Worm (Caenorhabditis elegans): Measurements from ENCODE around the gene pus-1.

Gene pus-1

DNA sequence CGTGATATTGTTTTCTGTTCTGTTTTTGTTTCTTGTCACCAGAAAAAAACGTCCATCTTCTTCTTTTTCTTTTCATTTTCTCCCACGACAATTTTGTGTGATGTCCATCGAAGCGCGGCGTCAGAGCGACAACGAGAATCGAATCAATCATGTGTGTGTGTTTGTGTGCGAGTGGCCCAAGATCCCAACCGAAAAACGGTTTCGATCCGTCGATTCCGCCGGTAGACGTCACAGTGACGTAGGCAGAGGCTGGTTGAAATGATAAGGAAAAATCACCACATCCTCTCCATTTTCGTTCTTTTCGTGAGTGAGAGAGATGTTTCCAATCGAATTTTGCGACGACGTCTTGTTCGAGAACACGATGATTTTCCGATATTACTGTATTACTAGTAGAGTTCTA lies 14.2 kb downstream of the pus-1 start:
- TF ChIP-seq klf-2 (GFP tag; conservative IDR thresholded peaks at IDR 0.05) = no peak
- no peak for TF ChIP-seq T22C8.4 (GFP tag; IDR thresholded peaks at IDR 0.05)
- TF ChIP-seq tab-1 (GFP tag; IDR thresholded peaks at IDR 0.05) = no peak
- TF ChIP-seq cog-1 (tag; optimal IDR thresholded peaks at IDR 0.05) = no peak
- TF ChIP-seq ztf-23 (GFP tag; IDR thresholded peaks at IDR 0.05) = no peak
- no peak for TF ChIP-seq flt-1 (GFP tag; IDR thresholded peaks at IDR 0.05)
- no peak for TF ChIP-seq ref-1 (GFP tag; conservative IDR thresholded peaks at IDR 0.05)
- TF ChIP-seq med-1 (GFP tag; optimal IDR thresholded peaks at IDR 0.05; ENCODE audit: insufficient read depth) = no peak
- no peak for TF ChIP-seq ztf-29 (GFP tag; IDR thresholded peaks at IDR 0.05)

- TF ChIP-seq flt-1 (GFP tag; IDR thresholded peaks at IDR 0.05) (no peak), med-1 (GFP tag; optimal IDR thresholded peaks at IDR 0.05; ENCODE audit: insufficient read depth) (no peak), ztf-29 (GFP tag; IDR thresholded peaks at IDR 0.05) (no peak), tab-1 (GFP tag; IDR thresholded peaks at IDR 0.05) (no peak), T22C8.4 (GFP tag; IDR thresholded peaks at IDR 0.05) (no peak), ref-1 (GFP tag; conservative IDR thresholded peaks at IDR 0.05) (no peak), ztf-23 (GFP tag; IDR thresholded peaks at IDR 0.05) (no peak), klf-2 (GFP tag; conservative IDR thresholded peaks at IDR 0.05) (no peak), cog-1 (tag; optimal IDR thresholded peaks at IDR 0.05) (no peak)
These were observed 14.8 kb downstream of the pus-1 start for ce11 chrV:16779971-16780370.

DNA sequence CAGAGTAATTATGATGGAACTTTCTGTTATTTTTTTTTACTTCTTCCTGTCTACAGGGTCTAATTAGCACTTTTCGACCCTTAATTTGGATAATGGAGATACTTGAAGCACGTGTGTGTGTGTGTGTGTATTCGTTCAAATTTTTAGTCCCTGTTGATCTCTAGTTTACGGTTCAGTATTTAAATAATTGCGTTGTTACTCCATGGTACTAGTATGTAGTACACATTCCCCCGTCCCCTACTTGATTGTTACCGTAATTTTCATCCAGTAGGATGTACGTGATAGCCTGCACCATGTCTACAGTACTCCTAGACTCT lies 15.5 kb downstream of the pus-1 start:
- TF ChIP-seq ref-1 (GFP tag; conservative IDR thresholded peaks at IDR 0.05) (no peak), klf-2 (GFP tag; conservative IDR thresholded peaks at IDR 0.05) (no peak), ztf-23 (GFP tag; IDR thresholded peaks at IDR 0.05) (no peak), T22C8.4 (GFP tag; IDR thresholded peaks at IDR 0.05) (no peak), med-1 (GFP tag; optimal IDR thresholded peaks at IDR 0.05; ENCODE audit: insufficient read depth) (no peak), cog-1 (tag; optimal IDR thresholded peaks at IDR 0.05) (no peak), flt-1 (GFP tag; IDR thresholded peaks at IDR 0.05) (no peak), ztf-29 (GFP tag; IDR thresholded peaks at IDR 0.05) (no peak), tab-1 (GFP tag; IDR thresholded peaks at IDR 0.05) (no peak)

DNA sequence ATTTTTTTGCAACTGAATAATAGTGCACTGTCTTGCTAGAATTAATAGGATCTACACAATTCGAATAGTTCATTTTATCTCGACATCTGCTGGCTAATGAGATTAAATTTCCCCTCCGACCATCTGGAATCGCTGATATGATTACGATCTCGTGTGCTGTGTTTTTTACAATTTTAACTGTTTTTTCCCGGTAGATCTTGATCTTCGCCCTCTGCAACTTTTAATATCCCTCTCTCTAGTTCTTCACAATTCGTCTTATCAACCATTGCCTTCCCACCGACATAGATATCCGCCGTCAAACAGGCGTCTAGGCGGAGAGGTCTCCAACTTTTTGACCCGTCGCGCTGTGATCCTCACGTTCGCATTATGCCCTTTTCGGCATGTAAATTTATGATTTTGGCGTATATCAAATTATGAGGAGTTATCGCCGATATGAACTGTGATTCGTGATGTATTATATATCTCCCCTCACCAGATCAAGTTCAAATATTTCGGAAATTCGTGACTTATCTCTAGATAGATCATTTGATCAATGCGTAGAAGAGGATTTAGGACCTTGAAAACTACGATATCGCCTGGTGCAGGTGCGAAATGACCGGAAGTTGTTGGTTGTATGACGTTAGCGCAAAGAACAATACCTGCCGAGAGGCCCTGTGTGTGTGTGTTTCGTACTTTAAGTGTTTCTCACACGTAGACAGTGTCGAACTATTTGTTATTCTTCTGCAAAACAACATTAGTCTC lies 16.0 kb downstream of the pus-1 start:
- TF ChIP-seq cog-1 (tag; optimal IDR thresholded peaks at IDR 0.05) = no peak
- no peak for TF ChIP-seq ref-1 (GFP tag; conservative IDR thresholded peaks at IDR 0.05)
- TF ChIP-seq med-1 (GFP tag; optimal IDR thresholded peaks at IDR 0.05; ENCODE audit: insufficient read depth) = no peak
- TF ChIP-seq klf-2 (GFP tag; conservative IDR thresholded peaks at IDR 0.05) = no peak
- no peak for TF ChIP-seq flt-1 (GFP tag; IDR thresholded peaks at IDR 0.05)
- TF ChIP-seq ztf-29 (GFP tag; IDR thresholded peaks at IDR 0.05) = no peak
- no peak for TF ChIP-seq ztf-23 (GFP tag; IDR thresholded peaks at IDR 0.05)
- no peak for TF ChIP-seq T22C8.4 (GFP tag; IDR thresholded peaks at IDR 0.05)
- TF ChIP-seq tab-1 (GFP tag; IDR thresholded peaks at IDR 0.05) = no peak

ce11 chrV:16774428-16774827 lies 20.3 kb downstream of the pus-1 start:
- TF ChIP-seq ztf-23 (GFP tag; IDR thresholded peaks at IDR 0.05) (no peak), flt-1 (GFP tag; IDR thresholded peaks at IDR 0.05) (no peak), ztf-29 (GFP tag; IDR thresholded peaks at IDR 0.05) (no peak), T22C8.4 (GFP tag; IDR thresholded peaks at IDR 0.05) (no peak), med-1 (GFP tag; optimal IDR thresholded peaks at IDR 0.05; ENCODE audit: insufficient read depth) (no peak), ref-1 (GFP tag; conservative IDR thresholded peaks at IDR 0.05) (no peak), klf-2 (GFP tag; conservative IDR thresholded peaks at IDR 0.05) (no peak), cog-1 (tag; optimal IDR thresholded peaks at IDR 0.05) (no peak), tab-1 (GFP tag; IDR thresholded peaks at IDR 0.05) (no peak)

DNA sequence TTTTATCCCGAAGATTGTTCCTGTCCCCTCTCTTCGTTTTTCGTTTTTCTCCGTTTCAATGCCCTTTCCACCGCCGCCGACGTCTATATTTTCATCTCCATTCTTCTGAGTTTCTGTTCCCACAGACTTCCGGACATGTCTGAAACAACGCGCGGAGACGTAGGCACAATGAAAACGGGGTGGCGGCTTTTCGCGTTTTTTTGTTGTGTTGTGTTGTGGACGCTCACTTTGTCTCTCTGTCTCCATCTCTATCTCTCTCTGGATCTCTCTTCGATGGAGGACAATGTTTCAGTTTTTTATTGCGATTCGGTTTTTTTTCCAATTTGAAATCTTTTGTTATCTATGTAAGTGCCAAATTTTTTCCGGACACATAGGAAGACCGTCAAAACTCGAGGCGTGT lies 34.8 kb downstream of the pus-1 start:
- no peak for TF ChIP-seq cog-1 (tag; optimal IDR thresholded peaks at IDR 0.05)
- TF ChIP-seq ztf-23 (GFP tag; IDR thresholded peaks at IDR 0.05) = no peak
- TF ChIP-seq ztf-29 (GFP tag; IDR thresholded peaks at IDR 0.05) = no peak
- no peak for TF ChIP-seq tab-1 (GFP tag; IDR thresholded peaks at IDR 0.05)
- no peak for TF ChIP-seq ref-1 (GFP tag; conservative IDR thresholded peaks at IDR 0.05)
- no peak for TF ChIP-seq T22C8.4 (GFP tag; IDR thresholded peaks at IDR 0.05)
- no peak for TF ChIP-seq klf-2 (GFP tag; conservative IDR thresholded peaks at IDR 0.05)
- TF ChIP-seq med-1 (GFP tag; optimal IDR thresholded peaks at IDR 0.05; ENCODE audit: insufficient read depth) = no peak
- TF ChIP-seq flt-1 (GFP tag; IDR thresholded peaks at IDR 0.05) = no peak

DNA sequence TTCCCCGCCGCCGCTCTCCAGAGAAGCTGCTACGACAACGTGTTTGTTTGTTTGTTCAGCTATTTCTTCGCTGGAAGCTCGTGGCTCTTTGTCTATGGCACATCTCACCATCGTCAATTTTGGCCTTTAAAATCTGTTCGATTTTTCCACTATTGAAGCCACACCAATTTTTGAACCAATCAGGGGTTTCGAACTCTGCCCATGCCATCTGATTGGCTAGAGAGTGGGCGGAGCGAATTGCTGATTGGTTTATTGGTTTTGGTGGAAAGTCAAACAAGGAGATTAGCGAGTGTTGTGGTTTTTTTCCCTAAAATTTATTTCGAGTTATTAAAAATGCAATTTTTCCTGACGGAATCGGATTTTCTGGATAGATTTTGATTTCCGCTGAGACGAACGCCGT lies 38.6 kb downstream of the pus-1 start:
- TF ChIP-seq ztf-23 (GFP tag; IDR thresholded peaks at IDR 0.05) = no peak
- no peak for TF ChIP-seq tab-1 (GFP tag; IDR thresholded peaks at IDR 0.05)
- no peak for TF ChIP-seq ztf-29 (GFP tag; IDR thresholded peaks at IDR 0.05)
- no peak for TF ChIP-seq flt-1 (GFP tag; IDR thresholded peaks at IDR 0.05)
- no peak for TF ChIP-seq ref-1 (GFP tag; conservative IDR thresholded peaks at IDR 0.05)
- no peak for TF ChIP-seq klf-2 (GFP tag; conservative IDR thresholded peaks at IDR 0.05)
- no peak for TF ChIP-seq med-1 (GFP tag; optimal IDR thresholded peaks at IDR 0.05; ENCODE audit: insufficient read depth)
- no peak for TF ChIP-seq cog-1 (tag; optimal IDR thresholded peaks at IDR 0.05)
- TF ChIP-seq T22C8.4 (GFP tag; IDR thresholded peaks at IDR 0.05) = no peak

DNA sequence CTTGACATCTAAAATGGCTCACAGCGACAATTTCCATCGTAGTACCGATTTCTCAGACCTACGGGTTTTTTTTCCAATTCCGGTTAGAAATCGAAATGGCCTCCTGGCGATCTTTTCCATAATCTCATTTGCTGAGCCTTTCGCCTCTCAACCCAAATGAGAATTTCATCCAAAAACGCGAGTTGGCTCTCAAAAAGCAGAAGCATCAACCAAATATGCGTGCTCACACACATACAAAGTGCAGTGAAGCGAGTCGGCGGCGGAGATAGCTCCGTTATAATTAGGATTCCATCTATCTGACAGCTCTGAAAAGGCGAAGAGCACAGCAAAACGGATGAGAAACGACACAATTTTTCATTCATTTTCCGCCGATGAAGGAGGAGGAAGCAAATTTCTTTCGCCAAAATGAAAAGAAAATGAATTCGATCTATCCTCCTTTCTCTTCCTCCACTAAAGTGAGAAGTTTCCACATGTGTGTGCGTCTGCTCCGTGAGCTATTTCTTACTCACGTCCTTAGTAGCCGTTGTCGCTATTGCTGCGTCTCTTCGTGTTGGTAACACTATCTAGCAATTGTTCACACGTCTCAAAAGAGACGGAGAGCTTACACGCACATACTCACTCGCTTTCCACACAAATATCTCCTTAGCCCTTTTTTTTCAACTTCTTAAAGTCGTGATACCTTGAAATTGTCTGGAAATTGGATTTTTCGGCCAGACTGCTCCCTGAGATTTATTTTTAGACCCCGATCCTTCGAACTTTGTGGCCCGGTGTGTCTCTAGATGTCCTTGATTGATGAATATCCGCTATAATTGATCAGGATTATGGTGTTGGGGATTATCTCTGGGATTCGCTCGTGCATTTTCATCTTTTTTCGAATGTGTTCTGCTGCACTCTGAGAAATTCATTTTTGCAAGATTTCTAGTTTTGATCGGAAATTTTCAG lies 42.4 kb downstream of the pus-1 start:
- TF ChIP-seq flt-1 (GFP tag; IDR thresholded peaks at IDR 0.05) (no peak), ref-1 (GFP tag; conservative IDR thresholded peaks at IDR 0.05) (no peak), cog-1 (tag; optimal IDR thresholded peaks at IDR 0.05) (no peak), T22C8.4 (GFP tag; IDR thresholded peaks at IDR 0.05) (no peak), tab-1 (GFP tag; IDR thresholded peaks at IDR 0.05) (no peak), ztf-29 (GFP tag; IDR thresholded peaks at IDR 0.05) (no peak)

DNA sequence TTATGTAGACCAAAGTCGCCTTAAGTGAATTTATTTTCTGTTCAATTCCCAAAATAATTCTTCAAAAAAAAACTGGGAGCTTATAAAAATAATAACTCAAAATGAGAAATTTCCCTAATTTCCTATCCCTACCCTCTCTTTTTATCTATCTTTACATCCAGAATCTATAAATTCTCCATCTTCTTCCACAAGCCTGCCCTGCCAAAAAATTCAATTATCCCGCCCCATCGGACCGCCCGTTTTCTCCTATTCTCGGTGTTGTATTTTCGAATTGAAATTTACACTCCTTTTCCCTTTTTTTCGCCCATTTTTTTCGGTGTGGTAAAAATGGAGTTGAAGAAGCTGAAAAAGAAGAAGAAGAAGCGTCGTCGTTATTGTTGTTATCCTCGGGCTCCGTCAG lies 45.3 kb downstream of the pus-1 start:
- TF ChIP-seq ztf-29 (GFP tag; IDR thresholded peaks at IDR 0.05) (no peak), cog-1 (tag; optimal IDR thresholded peaks at IDR 0.05) (no peak), med-1 (GFP tag; optimal IDR thresholded peaks at IDR 0.05; ENCODE audit: insufficient read depth) (no peak), ztf-23 (GFP tag; IDR thresholded peaks at IDR 0.05) (no peak), ref-1 (GFP tag; conservative IDR thresholded peaks at IDR 0.05) (no peak), T22C8.4 (GFP tag; IDR thresholded peaks at IDR 0.05) (no peak), tab-1 (GFP tag; IDR thresholded peaks at IDR 0.05) (no peak), flt-1 (GFP tag; IDR thresholded peaks at IDR 0.05) (no peak), klf-2 (GFP tag; conservative IDR thresholded peaks at IDR 0.05) (no peak)
